Worm (Caenorhabditis elegans): Measurements from ENCODE around the gene zig-6.

DNA sequence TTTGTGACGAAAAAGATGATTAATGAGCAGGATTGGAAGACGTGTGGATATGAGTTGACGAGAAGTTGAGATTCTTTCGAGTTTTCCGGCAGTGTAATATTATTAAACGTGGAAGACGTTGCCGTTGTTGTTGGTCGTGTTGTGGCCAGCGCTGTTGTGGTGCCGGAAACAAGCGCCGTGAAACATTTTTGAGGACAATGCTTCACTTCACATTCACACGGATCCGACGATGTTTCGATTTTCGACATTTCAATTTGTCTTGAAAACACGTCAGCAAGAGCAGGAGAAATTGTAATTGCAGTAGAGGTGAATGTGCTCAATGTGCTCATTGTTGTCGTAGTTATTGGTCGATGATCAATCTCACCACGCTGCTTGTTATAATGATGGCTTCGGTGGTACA lies 20.1 kb downstream of the zig-6 start:
- TF ChIP-seq med-1 (GFP tag; optimal IDR thresholded peaks at IDR 0.05; ENCODE audit: insufficient read depth), result no peak
- TF ChIP-seq ztf-23 (GFP tag; IDR thresholded peaks at IDR 0.05), result no peak
- no peak for TF ChIP-seq ref-1 (GFP tag; conservative IDR thresholded peaks at IDR 0.05)
- TF ChIP-seq klf-2 (GFP tag; conservative IDR thresholded peaks at IDR 0.05), result no peak
- no peak for TF ChIP-seq tab-1 (GFP tag; IDR thresholded peaks at IDR 0.05)
- TF ChIP-seq ztf-29 (GFP tag; IDR thresholded peaks at IDR 0.05), result no peak

Data from whole organism, midembryonic.